Fruit fly (Drosophila melanogaster): Measurements from ENCODE around the gene Set8.
A peak's percentile ranks its signal among the peaks of the same experiment; 100 is the strongest.

Set8 gene

DNA sequence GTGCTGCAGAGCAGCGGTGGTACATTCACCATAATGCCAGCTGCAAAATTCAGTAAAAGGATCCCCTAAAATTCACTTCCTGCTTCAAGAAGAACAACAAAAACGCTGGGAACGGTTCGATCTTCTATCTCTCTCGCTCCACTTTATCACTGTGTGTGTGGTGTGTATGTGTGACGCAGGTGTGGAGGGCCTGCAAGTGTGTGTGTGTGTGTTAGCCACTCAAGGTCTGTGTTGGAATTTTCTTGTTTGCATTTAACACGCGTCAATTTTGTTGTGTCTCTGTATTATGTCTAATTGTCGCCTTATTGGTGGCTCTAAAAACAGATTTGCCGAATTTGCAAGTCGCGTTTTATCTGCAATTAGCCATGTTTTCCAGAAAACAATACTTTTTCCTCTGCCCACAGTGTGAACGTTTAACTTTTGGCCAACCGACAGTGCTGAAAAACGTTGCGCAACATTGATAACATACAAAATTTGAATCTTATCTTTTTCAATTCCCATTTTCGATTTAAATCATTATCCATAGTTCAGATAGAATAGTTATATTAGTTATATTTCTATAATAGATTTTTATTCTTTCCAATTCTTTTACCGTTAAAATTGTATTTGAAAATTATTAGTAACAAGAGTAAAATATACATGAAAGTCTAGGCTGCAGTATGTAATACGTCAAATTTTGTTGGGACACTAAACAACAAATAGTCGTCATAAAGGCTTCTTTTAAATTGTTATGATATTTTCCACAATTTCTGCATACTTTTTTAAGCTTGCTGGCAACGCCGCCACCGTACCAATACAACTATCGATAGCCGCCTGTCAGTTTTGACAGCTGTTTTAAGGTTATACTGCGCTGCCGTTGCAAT lies 10.6 kb downstream of the Set8 start, which contains the start of the genes Afti and ATPsynE (continued):
- TF ChIP-seq Max (GFP tag; optimal IDR thresholded peaks at IDR 0.05) (peak; percentile 29), amos (GFP tag; IDR thresholded peaks at IDR 0.05; ENCODE audit: partially characterized antibody) (peak; percentile 76), CG14860 (GFP tag; IDR thresholded peaks at IDR 0.05; ENCODE audit: partially characterized antibody) (peak; percentile 59), CG2116 (GFP tag; optimal IDR thresholded peaks at IDR 0.05) (peak; percentile 68), wek (GFP tag; optimal IDR thresholded peaks at IDR 0.05) (no peak), CG13123 (GFP tag; optimal IDR thresholded peaks at IDR 0.05) (no peak), zen (tag; optimal IDR thresholded peaks at IDR 0.05) (peak; percentile 52), CG17568 (GFP tag; optimal IDR thresholded peaks at IDR 0.05) (no peak), eyg (GFP tag; optimal IDR thresholded peaks at IDR 0.05) (no peak), E2f1 (GFP tag; IDR thresholded peaks at IDR 0.05) (no peak), D19A (tag; optimal IDR thresholded peaks at IDR 0.05) (no peak), luna (GFP tag; optimal IDR thresholded peaks at IDR 0.05) (peak; percentile 49), pfk (GFP tag; optimal IDR thresholded peaks at IDR 0.05) (no peak), CG18262 (tag; optimal IDR thresholded peaks at IDR 0.05) (peak; percentile 69), Sry-β (GFP tag; optimal IDR thresholded peaks at IDR 0.05) (no peak), lov (optimal IDR thresholded peaks at IDR 0.05) (no peak), lov (GFP tag; IDR thresholded peaks at IDR 0.05) (no peak), Hsf (GFP tag; optimal IDR thresholded peaks at IDR 0.05) (peak; percentile 70), gcm (GFP tag; optimal IDR thresholded peaks at IDR 0.05) (peak; percentile 3), Gug (GFP tag; IDR thresholded peaks at IDR 0.05) (peak; percentile 84), Tbp (GFP tag; optimal IDR thresholded peaks at IDR 0.05) (no peak), vnd (GFP tag; IDR thresholded peaks at IDR 0.05; ENCODE audit: partially characterized antibody) (peak; percentile 46; the same call in 1 of the 3 replicates), ken (GFP tag; IDR thresholded peaks at IDR 0.05) (peak; percentile 76), her (GFP tag; optimal IDR thresholded peaks at IDR 0.05) (peak; percentile 22), Usf (GFP tag; optimal IDR thresholded peaks at IDR 0.05) (peak; percentile 33), Ets65A (GFP tag) (peak; percentile 97), CG2120 (GFP tag; optimal IDR thresholded peaks at IDR 0.05) (peak; percentile 79), CG14014 (GFP tag; IDR thresholded peaks at IDR 0.05) (peak; percentile 67), Chrac-16 (GFP tag; optimal IDR thresholded peaks at IDR 0.05) (peak; percentile 69), Dbx (GFP tag; IDR thresholded peaks at IDR 0.05) (peak; percentile 59; the same call in 2 of the 3 replicates), CG9215 (GFP tag; IDR thresholded peaks at IDR 0.05) (peak; percentile 64), CG7556 (GFP tag; optimal IDR thresholded peaks at IDR 0.05) (peak; percentile 58), CG1603 (tag; optimal IDR thresholded peaks at IDR 0.05) (peak; percentile 67), lilli (GFP tag; optimal IDR thresholded peaks at IDR 0.05) (peak; percentile 76), CG9727 (GFP tag; optimal IDR thresholded peaks at IDR 0.05) (peak; percentile 71), HHEX (GFP tag; optimal IDR thresholded peaks at IDR 0.05) (peak; percentile 41), zfh1 (GFP tag; IDR thresholded peaks at IDR 0.05) (peak; percentile 65; the same call in 2 of the 3 replicates), CG7839 (tag; optimal IDR thresholded peaks at IDR 0.05) (no peak), CG34422 (GFP tag; IDR thresholded peaks at IDR 0.05) (peak; percentile 55), tgo (GFP tag; IDR thresholded peaks at IDR 0.05) (peak; percentile 73), sima (GFP tag; optimal IDR thresholded peaks at IDR 0.05) (no peak), ac (GFP tag; optimal IDR thresholded peaks at IDR 0.05) (peak; percentile 30), dm (GFP tag; optimal IDR thresholded peaks at IDR 0.05) (peak; percentile 39), CG4282 (GFP tag; optimal IDR thresholded peaks at IDR 0.05) (no peak), cwo (GFP tag; optimal IDR thresholded peaks at IDR 0.05) (no peak), CG8478 (optimal IDR thresholded peaks at IDR 0.05) (peak; percentile 93), CG11085 (GFP tag; IDR thresholded peaks at IDR 0.05) (peak; percentile 53), CG15696 (tag; optimal IDR thresholded peaks at IDR 0.05) (peak; percentile 70), CG1024 (GFP tag; IDR thresholded peaks at IDR 0.05) (peak; percentile 47; the same call in 1 of the 2 replicates), Hr3 (GFP tag; optimal IDR thresholded peaks at IDR 0.05) (peak; percentile 73)

Measured in whole organism, embryonic.